Fruit fly (Drosophila melanogaster) whole organism, embryonic: ENCODE results near the gene dind.

Experiments
- CG10462 ChIP-seq: fragments of 200-800 bp; sonication (Bioruptor generic); optimal IDR thresholded peaks from 2 replicates; lab custom pipeline; 2016; ENCODE audit warnings: missing biosample characterization, missing genetic modification characterization
- CG10565 ChIP-seq: fragments of 200-800 bp; sonication (Bioruptor generic); optimal IDR thresholded peaks from 3 replicates; lab custom pipeline; 2016; ENCODE audit warnings: missing biosample characterization, mild to moderate bottlenecking, missing genetic modification characterization
- CG12236 ChIP-seq: fragments of 200-800 bp; sonication (Bioruptor generic); optimal IDR thresholded peaks from 2 replicates; lab custom pipeline; 2016; ENCODE audit warnings: missing biosample characterization, missing genetic modification characterization
- CG12299 ChIP-seq: fragments of 200-800 bp; sonication (Bioruptor generic); optimal IDR thresholded peaks from 2 replicates; lab custom pipeline; 2018; ENCODE audit warnings: missing biosample characterization, mild to moderate bottlenecking, missing genetic modification characterization
- CG14965 ChIP-seq: fragments of 200-800 bp; sonication (Bioruptor generic); optimal IDR thresholded peaks from 2 replicates; lab custom pipeline; 2016; ENCODE audit warnings: missing biosample characterization, missing genetic modification characterization, borderline replicate concordance
- CG15479 ChIP-seq: fragments of 200-800 bp; sonication (Bioruptor generic); optimal IDR thresholded peaks from 3 replicates; lab custom pipeline; 2019; ENCODE audit warnings: missing biosample characterization, mild to moderate bottlenecking, missing genetic modification characterization, moderate library complexity
- CG17361 ChIP-seq: fragments of 200-800 bp; sonication (Bioruptor generic); IDR thresholded peaks from 3 replicates; pipeline ENCODE4 v1.3.6; 2022; ENCODE audit warnings: missing biosample characterization, missing genetic modification characterization
- CG17385 ChIP-seq: fragments of 200-800 bp; sonication (Bioruptor generic); optimal IDR thresholded peaks from 3 replicates; lab custom pipeline; 2018; ENCODE audit warnings: missing biosample characterization, mild to moderate bottlenecking, missing genetic modification characterization
- CG17829 ChIP-seq: fragments of 200-800 bp; optimal IDR thresholded peaks from 2 replicates; lab custom pipeline; 2019; ENCODE audit warnings: missing biosample characterization, mild to moderate bottlenecking, missing genetic modification characterization, moderate library complexity
- CG18011 ChIP-seq: fragments of 200-800 bp; sonication (Bioruptor generic); optimal IDR thresholded peaks from 2 replicates; lab custom pipeline; 2017; ENCODE audit warnings: missing biosample characterization, missing genetic modification characterization, mild to moderate bottlenecking, moderate library complexity, missing genotype
- CG42726 ChIP-seq: fragments of 200-800 bp; sonication (Bioruptor generic); IDR thresholded peaks from 2 replicates; pipeline ENCODE4 v1.3.6; 2022; ENCODE audit warnings: missing biosample characterization, missing genetic modification characterization; ENCODE audit not compliant: partially characterized antibody
- CG6254 ChIP-seq: fragments of 200-800 bp; sonication (Bioruptor generic); optimal IDR thresholded peaks from 3 replicates; lab custom pipeline; 2017; ENCODE audit warnings: mild to moderate bottlenecking, missing biosample characterization, missing genetic modification reagents, missing genetic modification characterization
- CG6683 ChIP-seq: fragments of 200-800 bp; sonication (Bioruptor generic); optimal IDR thresholded peaks from 2 replicates; lab custom pipeline; 2017; ENCODE audit warnings: missing biosample characterization, mild to moderate bottlenecking, missing genetic modification characterization, missing genetic modification reagents
- CG6765 ChIP-seq: fragments of 200-800 bp; sonication (Bioruptor generic); optimal IDR thresholded peaks from 3 replicates; lab custom pipeline; 2017; ENCODE audit warnings: missing biosample characterization, mild to moderate bottlenecking, missing genetic modification characterization
- CG6791 ChIP-seq: fragments of 200-800 bp; sonication (Bioruptor generic); IDR thresholded peaks from 3 replicates; pipeline ENCODE4 v1.3.6; 2022; ENCODE audit warnings: missing biosample characterization, missing genetic modification characterization; ENCODE audit not compliant: partially characterized antibody
- CG7271 ChIP-seq: fragments of 200-800 bp; sonication (Bioruptor generic); optimal IDR thresholded peaks from 2 replicates; lab custom pipeline; 2018; ENCODE audit warnings: missing biosample characterization, mild to moderate bottlenecking, missing genetic modification characterization, moderate library complexity
- CG7839 ChIP-seq: fragments of 200-800 bp; sonication (Bioruptor generic); optimal IDR thresholded peaks from 3 replicates; lab custom pipeline; 2018; ENCODE audit warnings: missing biosample characterization, mild to moderate bottlenecking, missing genetic modification characterization, moderate library complexity
- CG9437 ChIP-seq: fragments of 200-800 bp; sonication (Bioruptor generic); optimal IDR thresholded peaks from 2 replicates; lab custom pipeline; 2018; ENCODE audit warnings: missing biosample characterization, mild to moderate bottlenecking, missing genetic modification characterization
- D19A ChIP-seq: fragments of 200-800 bp; optimal IDR thresholded peaks from 3 replicates; lab custom pipeline; 2019; ENCODE audit warnings: missing biosample characterization, mild to moderate bottlenecking, missing genetic modification characterization, moderate library complexity
- D19B ChIP-seq: fragments of 200-800 bp; sonication (Bioruptor generic); optimal IDR thresholded peaks from 2 replicates; lab custom pipeline; 2017; ENCODE audit warnings: missing biosample characterization, mild to moderate bottlenecking, missing genetic modification characterization
- Deaf1 ChIP-seq: fragments of 200-800 bp; optimal IDR thresholded peaks from 3 replicates; lab custom pipeline; 2019; ENCODE audit warnings: missing biosample characterization, mild to moderate bottlenecking, missing genetic modification characterization, moderate library complexity
- Dip3 ChIP-seq: fragments of 200-800 bp; sonication (Bioruptor generic); optimal IDR thresholded peaks from 3 replicates; lab custom pipeline; 2016; ENCODE audit warnings: missing biosample characterization, missing genetic modification characterization
- E2f2 ChIP-seq: fragments of 200-800 bp; sonication (Bioruptor generic); IDR thresholded peaks from 2 replicates; pipeline ENCODE4 v1.3.6; 2022; ENCODE audit warnings: missing biosample characterization, missing genetic modification characterization
- Fer1 ChIP-seq: fragments of 200-800 bp; sonication (Bioruptor generic); optimal IDR thresholded peaks from 2 replicates; lab custom pipeline; 2017; ENCODE audit warnings: missing biosample characterization, mild to moderate bottlenecking, missing genetic modification characterization
- H15 ChIP-seq: fragments of 200-800 bp; sonication (Bioruptor generic); IDR thresholded peaks from 3 replicates; pipeline ENCODE4 v1.3.6; 2022; ENCODE audit warnings: missing biosample characterization, missing genetic modification characterization
- HmgZ ChIP-seq: fragments of 200-800 bp; sonication (Bioruptor generic); optimal IDR thresholded peaks from 2 replicates; lab custom pipeline; 2018; ENCODE audit warnings: missing biosample characterization, mild to moderate bottlenecking, missing genetic modification characterization
- Lpt ChIP-seq: fragments of >200 bp; optimal IDR thresholded peaks from 2 replicates; lab custom pipeline; 2018; ENCODE audit warnings: missing biosample characterization, missing genetic modification characterization
- MBD-R2 ChIP-seq: fragments of 200-800 bp; sonication (Bioruptor generic); IDR thresholded peaks from 2 replicates; pipeline ENCODE4 v1.3.6; 2022; ENCODE audit warnings: missing biosample characterization, missing genetic modification characterization
- Mes4 ChIP-seq: fragments of 200-800 bp; sonication (Bioruptor generic); optimal IDR thresholded peaks from 2 replicates; lab custom pipeline; 2016; ENCODE audit warnings: missing biosample characterization, missing genetic modification characterization
- Mrtf ChIP-seq: fragments of 200-800 bp; sonication (Bioruptor generic); IDR thresholded peaks from 3 replicates; pipeline ENCODE4 v1.3.6; 2022; ENCODE audit warnings: missing biosample characterization, missing genetic modification characterization
- NFAT ChIP-seq: fragments of 200-800 bp; sonication (Bioruptor generic); IDR thresholded peaks from 2 replicates; pipeline ENCODE4 v1.3.6; 2022; ENCODE audit warnings: missing biosample characterization, missing genetic modification characterization
- Opbp ChIP-seq: fragments of 200-800 bp; sonication (Bioruptor generic); IDR thresholded peaks from 3 replicates; pipeline ENCODE4 v1.3.6; 2022; ENCODE audit warnings: missing biosample characterization, missing genetic modification characterization; ENCODE audit not compliant: partially characterized antibody
- YL-1 ChIP-seq: fragments of 200-800 bp; sonication (Bioruptor generic); optimal IDR thresholded peaks from 3 replicates; lab custom pipeline; 2017; ENCODE audit warnings: missing biosample characterization, mild to moderate bottlenecking, missing genetic modification characterization
- ash1 ChIP-seq: fragments of 200-800 bp; sonication (Bioruptor generic); optimal IDR thresholded peaks from 2 replicates; lab custom pipeline; 2018; ENCODE audit warnings: missing biosample characterization, mild to moderate bottlenecking, missing genetic modification characterization
- bsh ChIP-seq, 2 experiments: fragments of 200-800 bp; sonication (Bioruptor generic); optimal IDR thresholded peaks; 2 replicates each; lab custom pipeline; 2017 to 2018; ENCODE audit warnings: mild to moderate bottlenecking in 2 of 2, missing biosample characterization in 2 of 2, missing genetic modification characterization in 2 of 2, moderate library complexity in 1 of 2
- caup ChIP-seq: fragments of 200-800 bp; sonication (Bioruptor generic); optimal IDR thresholded peaks from 3 replicates; lab custom pipeline; 2017; ENCODE audit warnings: missing biosample characterization, mild to moderate bottlenecking, missing genetic modification characterization, moderate library complexity; ENCODE audit not compliant: severe bottlenecking
- crp ChIP-seq, 2 experiments: fragments of 200-800 bp; sonication (Bioruptor generic); optimal IDR thresholded peaks; 2 replicates in 1 of 2; 3 replicates in 1 of 2; lab custom pipeline; 2017; ENCODE audit warnings: missing biosample characterization in 2 of 2, missing genetic modification characterization in 2 of 2, mild to moderate bottlenecking in 1 of 2, moderate library complexity in 1 of 2
- da ChIP-seq: fragments of 200-800 bp; sonication (Bioruptor generic); optimal IDR thresholded peaks from 2 replicates; lab custom pipeline; 2016; ENCODE audit warnings: missing biosample characterization, missing genetic modification characterization
- eyg ChIP-seq: fragments of 200-800 bp; sonication (Bioruptor generic); optimal IDR thresholded peaks from 3 replicates; lab custom pipeline; 2016; ENCODE audit warnings: missing biosample characterization, missing genetic modification characterization
- fd102C ChIP-seq: fragments of 200-800 bp; sonication (Bioruptor generic); optimal IDR thresholded peaks from 2 replicates; lab custom pipeline; 2018; ENCODE audit warnings: missing biosample characterization, mild to moderate bottlenecking, missing genetic modification characterization, moderate library complexity
- gcm2 ChIP-seq: fragments of 200-800 bp; sonication (Bioruptor generic); optimal IDR thresholded peaks from 2 replicates; lab custom pipeline; 2016; ENCODE audit warnings: missing biosample characterization, missing genetic modification characterization
- lmd ChIP-seq: fragments of 200-800 bp; sonication (Bioruptor generic); IDR thresholded peaks from 2 replicates; pipeline ENCODE4 v1.3.6; 2022; ENCODE audit warnings: missing biosample characterization, missing genetic modification characterization
- nerfin-1 ChIP-seq: fragments of 200-800 bp; sonication (Bioruptor generic); optimal IDR thresholded peaks from 3 replicates; lab custom pipeline; 2019; ENCODE audit warnings: missing biosample characterization, mild to moderate bottlenecking, missing genetic modification characterization, moderate library complexity
- pho ChIP-seq: fragments of 200-800 bp; sonication (Bioruptor generic); optimal IDR thresholded peaks from 2 replicates; lab custom pipeline; 2016; ENCODE audit warnings: missing biosample characterization, missing genetic modification characterization
- run ChIP-seq: fragments of 200-800 bp; sonication (Bioruptor generic); optimal IDR thresholded peaks from 3 replicates; lab custom pipeline; 2018; ENCODE audit warnings: missing biosample characterization, mild to moderate bottlenecking, missing genetic modification characterization
- trh ChIP-seq: fragments of 200-800 bp; sonication (Bioruptor generic); optimal IDR thresholded peaks from 2 replicates; lab custom pipeline; 2016; ENCODE audit warnings: missing biosample characterization, missing genetic modification characterization
- tx ChIP-seq: fragments of 200-800 bp; sonication (Bioruptor generic); optimal IDR thresholded peaks from 2 replicates; lab custom pipeline; 2016; ENCODE audit warnings: missing biosample characterization, missing genetic modification characterization
- usp ChIP-seq: fragments of >200 bp; optimal IDR thresholded peaks from 2 replicates; lab custom pipeline; 2017; ENCODE audit warnings: missing biosample characterization, missing genetic modification characterization
- zf30C ChIP-seq: fragments of 200-800 bp; sonication (Bioruptor generic); optimal IDR thresholded peaks from 3 replicates; lab custom pipeline; 2018; ENCODE audit warnings: missing biosample characterization, mild to moderate bottlenecking, missing genetic modification characterization

Gene dind

dm6 chr3R:18719767-18720341 is 42.5 kb upstream of the dind start (continued):
- TF ChIP-seq CG6683 (peak; percentile 89), D19B (GFP tag; lab: Kevin White, UChicago) (peak; percentile 53), CG6791 (no peak), gcm2 (GFP tag; lab: Kevin White, UChicago) (peak; percentile 40), CG17361 (GFP tag; lab: Robert Waterston, UW) (peak; percentile 91), CG17829 (tag; lab: Kevin White, UChicago) (peak; percentile 88), run (tag; lab: Kevin White, UChicago) (peak; percentile 87), ash1 (GFP tag; lab: Kevin White, UChicago) (no peak), zf30C (GFP tag; lab: Kevin White, UChicago) (peak; percentile 82), CG6765 (GFP tag; lab: Kevin White, UChicago) (peak; percentile 86), CG12299 (tag; lab: Kevin White, UChicago) (peak; percentile 82), Deaf1 (peak; percentile 66), CG9437 (GFP tag; lab: Kevin White, UChicago) (peak; percentile 70), YL-1 (GFP tag; lab: Kevin White, UChicago) (no peak), trh (GFP tag; lab: Kevin White, UChicago) (no peak), fd102C (no peak), Opbp (GFP tag; lab: Robert Waterston, UW) (no peak), H15 (peak; percentile 71), CG15479 (GFP tag; lab: Kevin White, UChicago) (no peak), Dip3 (GFP tag; lab: Kevin White, UChicago) (peak; percentile 79), MBD-R2 (peak; percentile 60; the same call in 1 of the 2 replicates), nerfin-1 (tag; lab: Kevin White, UChicago) (peak; percentile 86), CG6254 (GFP tag; lab: Kevin White, UChicago) (peak; percentile 62), CG42726 (no peak), Lpt (GFP tag; lab: Kevin White, UChicago) (no peak), CG10462 (GFP tag; lab: Kevin White, UChicago) (peak; percentile 55), HmgZ (tag; lab: Kevin White, UChicago) (peak; percentile 93), Mes4 (GFP tag; lab: Kevin White, UChicago) (peak; percentile 72), D19A (peak; percentile 82), CG7271 (tag; lab: Kevin White, UChicago) (no peak), Mrtf (peak; percentile 84), tx (peak; percentile 72), NFAT (peak; percentile 64), CG18011 (GFP tag; lab: Kevin White, UChicago) (peak; percentile 58), pho (GFP tag; lab: Kevin White, UChicago) (peak; percentile 82), da (GFP tag; lab: Kevin White, UChicago) (peak; percentile 63), lmd (GFP tag; lab: Robert Waterston, UW) (peak; percentile 84), bsh (GFP tag; optimal IDR thresholded peaks at IDR 0.05; lab: Kevin White, UChicago) (peak in 1 of 2 experiments; percentile 89), CG10565 (GFP tag; lab: Kevin White, UChicago) (no peak), crp (GFP tag; optimal IDR thresholded peaks at IDR 0.05; lab: Kevin White, UChicago) (peak in 1 of 2 experiments; percentile 18), CG7839 (peak; percentile 91), CG14965 (GFP tag; lab: Kevin White, UChicago) (peak; percentile 25), Fer1 (GFP tag; lab: Kevin White, UChicago) (peak; percentile 95), usp (GFP tag; lab: Kevin White, UChicago) (no peak), eyg (GFP tag; lab: Kevin White, UChicago) (peak; percentile 77), CG17385 (peak; percentile 86), CG12236 (GFP tag; lab: Kevin White, UChicago) (peak; percentile 47), caup (GFP tag; lab: Kevin White, UChicago) (peak; percentile 90), E2f2 (peak; percentile 63)
